Fruit fly (Drosophila melanogaster): ENCODE results near the gene Rala.

Rala gene

DNA sequence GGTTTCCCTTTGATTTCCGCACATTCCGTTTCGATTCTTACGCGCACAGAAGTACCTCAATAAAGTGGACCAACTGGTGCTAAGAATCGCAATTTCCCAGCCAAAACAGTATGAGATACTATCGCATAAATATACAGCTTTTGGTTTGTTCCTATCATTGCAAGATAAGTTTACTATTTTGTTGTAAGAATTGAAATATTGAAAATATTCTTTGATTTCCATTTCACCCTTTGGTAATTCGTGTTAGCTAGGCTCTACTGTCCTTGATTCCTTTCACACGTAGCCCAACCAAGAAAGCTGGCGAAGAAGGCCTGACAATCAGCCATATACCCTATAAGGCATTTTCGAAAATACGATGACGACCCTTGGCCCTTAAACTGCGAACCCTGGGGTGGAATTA lies 28.8 kb downstream of the Rala start (continued):
- no peak for TF ChIP-seq tx (GFP tag; optimal IDR thresholded peaks at IDR 0.05)
- TF ChIP-seq CG10462 (GFP tag; optimal IDR thresholded peaks at IDR 0.05), result no peak
- peak; percentile 36 for TF ChIP-seq pnt (GFP tag; optimal IDR thresholded peaks at IDR 0.05)
- no peak for TF ChIP-seq CG7963 (GFP tag; IDR thresholded peaks at IDR 0.05; ENCODE audit: partially characterized antibody)
- TF ChIP-seq dpn (GFP tag; optimal IDR thresholded peaks at IDR 0.05), result peak; percentile 24 to 56
- TF ChIP-seq CG4424 (GFP tag; optimal IDR thresholded peaks at IDR 0.05), result peak; percentile 40
- TF ChIP-seq az2 (GFP tag; optimal IDR thresholded peaks at IDR 0.05), result peak; percentile 16
- TF ChIP-seq peb (GFP tag; IDR thresholded peaks at IDR 0.05), result peak; percentile 18; the same call in 1 of the 2 replicates
- TF ChIP-seq bab2 (GFP tag; optimal IDR thresholded peaks at IDR 0.05), result peak; percentile 22
- no peak for TF ChIP-seq h (optimal IDR thresholded peaks at IDR 0.05)
- TF ChIP-seq CG2875 (GFP tag; optimal IDR thresholded peaks at IDR 0.05), result peak; percentile 32
- no peak for TF ChIP-seq maf-S (GFP tag; optimal IDR thresholded peaks at IDR 0.05)
- TF ChIP-seq D (optimal IDR thresholded peaks at IDR 0.05), result no peak
- TF ChIP-seq D (GFP tag; optimal IDR thresholded peaks at IDR 0.05), result peak; percentile 21
- no peak for TF ChIP-seq oc (tag; optimal IDR thresholded peaks at IDR 0.05)
- TF ChIP-seq prd (optimal IDR thresholded peaks at IDR 0.05), result no peak
- TF ChIP-seq prd (GFP tag; IDR thresholded peaks at IDR 0.05), result peak; percentile 62; the same call in 2 of the 3 replicates
- TF ChIP-seq tap (tag; optimal IDR thresholded peaks at IDR 0.05), result peak; percentile 19
- no peak for TF ChIP-seq sna (GFP tag; IDR thresholded peaks at IDR 0.05; ENCODE audit: partially characterized antibody)
- TF ChIP-seq CG15514 (GFP tag; optimal IDR thresholded peaks at IDR 0.05), result peak; percentile 29
- no peak for TF ChIP-seq sima (GFP tag; optimal IDR thresholded peaks at IDR 0.05)
- TF ChIP-seq dimm (GFP tag; IDR thresholded peaks at IDR 0.05), result no peak
- no peak for TF ChIP-seq CG8478 (optimal IDR thresholded peaks at IDR 0.05)
- TF ChIP-seq CG1602 (GFP tag; optimal IDR thresholded peaks at IDR 0.05), result no peak
- no peak for TF ChIP-seq HHEX (GFP tag; optimal IDR thresholded peaks at IDR 0.05)
- no peak for TF ChIP-seq caup (GFP tag; optimal IDR thresholded peaks at IDR 0.05; ENCODE audit: severe bottlenecking)
- TF ChIP-seq Mrtf (GFP tag; IDR thresholded peaks at IDR 0.05), result no peak
- no peak for TF ChIP-seq Dfd (GFP tag; optimal IDR thresholded peaks at IDR 0.05)
- peak; percentile 38 for TF ChIP-seq CG10267 (tag; optimal IDR thresholded peaks at IDR 0.05)
- 0 out of 3 replicates have a peak, but pooled peaks have one; percentile 42 for TF ChIP-seq ken (GFP tag; IDR thresholded peaks at IDR 0.05)
- no peak for TF ChIP-seq Trl (optimal IDR thresholded peaks at IDR 0.05)
- TF ChIP-seq Trl (GFP tag; optimal IDR thresholded peaks at IDR 0.05), result peak; percentile 23
- TF ChIP-seq CG13123 (GFP tag; optimal IDR thresholded peaks at IDR 0.05), result no peak
- no peak for TF ChIP-seq Eip74EF (GFP tag; optimal IDR thresholded peaks at IDR 0.05)
- TF ChIP-seq cas (GFP tag; IDR thresholded peaks at IDR 0.05), result no peak
- peak; percentile 21 for TF ChIP-seq CG9817 (tag; optimal IDR thresholded peaks at IDR 0.05)
- TF ChIP-seq E2f2 (GFP tag; IDR thresholded peaks at IDR 0.05), result no peak
- peak; percentile 98 for TF ChIP-seq pros (GFP tag; optimal IDR thresholded peaks at IDR 0.05)
- no peak for TF ChIP-seq Sin3A (optimal IDR thresholded peaks at IDR 0.05)
- no peak for TF ChIP-seq Hr3 (GFP tag; optimal IDR thresholded peaks at IDR 0.05)
- TF ChIP-seq chinmo (GFP tag; IDR thresholded peaks at IDR 0.05; ENCODE audit: partially characterized antibody), result no peak
- no peak for TF ChIP-seq ftz-f1 (GFP tag; optimal IDR thresholded peaks at IDR 0.05)
- no peak for TF ChIP-seq BtbVII (GFP tag; optimal IDR thresholded peaks at IDR 0.05)
- peak; percentile 39 for TF ChIP-seq ind (GFP tag; optimal IDR thresholded peaks at IDR 0.05)
- TF ChIP-seq CG14860 (GFP tag; IDR thresholded peaks at IDR 0.05; ENCODE audit: partially characterized antibody), result no peak
- no peak for TF ChIP-seq MTF-1 (GFP tag; optimal IDR thresholded peaks at IDR 0.05; ENCODE audit: borderline replicate concordance)
- TF ChIP-seq Dip3 (GFP tag; optimal IDR thresholded peaks at IDR 0.05), result peak; percentile 30
- no peak for TF ChIP-seq CG5953 (GFP tag; IDR thresholded peaks at IDR 0.05)
- no peak for TF ChIP-seq zen2 (GFP tag; IDR thresholded peaks at IDR 0.05; ENCODE audit: partially characterized antibody)
- peak; percentile 53 for TF ChIP-seq slbo (GFP tag; IDR thresholded peaks at IDR 0.05)
- peak; percentile 54 for TF ChIP-seq CG15601 (tag; optimal IDR thresholded peaks at IDR 0.05)
- no peak for TF ChIP-seq sug (tag; optimal IDR thresholded peaks at IDR 0.05)
- TF ChIP-seq CTCF (GFP tag; optimal IDR thresholded peaks at IDR 0.05), result no peak
- no peak for TF ChIP-seq bigmax (GFP tag; optimal IDR thresholded peaks at IDR 0.05)
